Worm (Caenorhabditis elegans): ENCODE data around the gene Y59A8B.12.

Gene Y59A8B.12

DNA sequence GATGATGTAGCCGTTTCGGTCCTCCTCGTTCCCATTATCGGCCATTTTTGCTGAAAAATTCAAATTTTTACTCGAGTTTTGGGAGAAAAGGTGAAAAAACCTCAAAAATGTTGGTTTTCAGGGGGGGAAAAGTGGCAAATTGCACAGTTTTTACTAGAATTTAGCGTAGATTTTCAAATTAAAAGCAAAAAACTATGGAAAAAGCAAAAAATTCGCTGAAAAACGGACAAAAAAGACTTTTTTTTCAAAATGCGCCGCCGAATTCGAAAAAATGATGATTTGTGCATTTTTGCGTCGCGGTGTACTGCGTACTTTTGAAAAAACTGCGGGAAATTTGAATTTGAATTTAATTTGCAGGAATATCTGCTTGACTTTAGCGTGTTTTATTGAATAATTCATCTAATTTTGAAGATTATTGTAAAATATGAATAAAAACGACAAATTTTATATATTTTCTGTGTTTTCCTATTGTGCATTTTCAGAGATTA lies at the start of gene Y59A8B.12:
Y59A8B.12 (minus strand) TSS at position 51 of the 488 bp plus-strand sequence.
- TF ChIP-seq hmg-4 (GFP tag; optimal IDR thresholded peaks at IDR 0.05) = no peak
- TF ChIP-seq tra-4 (tag; optimal IDR thresholded peaks at IDR 0.05) = no peak
- TF ChIP-seq ets-7 (tag; optimal IDR thresholded peaks at IDR 0.05) = no peak
- no peak for TF ChIP-seq hmbx-1 (tag; optimal IDR thresholded peaks at IDR 0.05)
- no peak for TF ChIP-seq flt-1 (GFP tag; IDR thresholded peaks at IDR 0.05)
- no peak for TF ChIP-seq ceh-36 (tag; optimal IDR thresholded peaks at IDR 0.05)
- no peak for TF ChIP-seq sea-1 (GFP tag; conservative IDR thresholded peaks at IDR 0.05)
- TF ChIP-seq F13C5.2 (tag; optimal IDR thresholded peaks at IDR 0.05) = no peak
- TF ChIP-seq tbx-37 (GFP tag; conservative IDR thresholded peaks at IDR 0.05) = no peak
- TF ChIP-seq B0310.2 (tag; optimal IDR thresholded peaks at IDR 0.05) = no peak
- no peak for TF ChIP-seq hnd-1 (tag; optimal IDR thresholded peaks at IDR 0.05)
- TF ChIP-seq ama-1 (optimal IDR thresholded peaks at IDR 0.05) = no peak
- no peak for TF ChIP-seq ceh-13 (GFP tag; optimal IDR thresholded peaks at IDR 0.05)
- no peak for TF ChIP-seq tbx-11 (GFP tag; IDR thresholded peaks at IDR 0.05)

DNA sequence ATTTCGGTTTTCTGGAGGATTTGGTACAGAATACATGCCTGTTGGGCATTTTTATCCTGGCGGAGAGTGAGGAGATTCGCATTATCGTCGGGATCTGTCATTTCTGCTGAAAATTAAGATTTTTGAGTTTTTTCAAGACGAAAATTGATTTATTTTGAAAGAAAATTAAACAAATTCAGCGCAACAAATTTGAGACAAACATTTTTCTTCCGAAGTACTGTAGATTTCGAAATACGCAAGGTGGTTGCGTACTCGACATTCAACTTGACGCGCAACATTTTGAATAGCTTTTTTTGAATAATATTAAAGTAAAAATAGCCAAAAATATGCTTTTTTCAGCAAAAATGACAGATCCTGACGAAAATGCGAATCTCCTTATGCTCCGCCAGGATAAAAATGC lies 48.4 kb upstream of the Y59A8B.12 start, which contains the start of gene Y37H2A.7:
Y37H2A.7 (minus strand) TSS at position 101 of the 400 bp plus-strand sequence.
- no peak for TF ChIP-seq tbx-37 (GFP tag; conservative IDR thresholded peaks at IDR 0.05)
- no peak for TF ChIP-seq flt-1 (GFP tag; IDR thresholded peaks at IDR 0.05)
- TF ChIP-seq scrt-1 (GFP tag; IDR thresholded peaks at IDR 0.05) = no peak
- no peak for TF ChIP-seq ceh-36 (tag; optimal IDR thresholded peaks at IDR 0.05)
- TF ChIP-seq tra-4 (tag; optimal IDR thresholded peaks at IDR 0.05) = no peak

DNA sequence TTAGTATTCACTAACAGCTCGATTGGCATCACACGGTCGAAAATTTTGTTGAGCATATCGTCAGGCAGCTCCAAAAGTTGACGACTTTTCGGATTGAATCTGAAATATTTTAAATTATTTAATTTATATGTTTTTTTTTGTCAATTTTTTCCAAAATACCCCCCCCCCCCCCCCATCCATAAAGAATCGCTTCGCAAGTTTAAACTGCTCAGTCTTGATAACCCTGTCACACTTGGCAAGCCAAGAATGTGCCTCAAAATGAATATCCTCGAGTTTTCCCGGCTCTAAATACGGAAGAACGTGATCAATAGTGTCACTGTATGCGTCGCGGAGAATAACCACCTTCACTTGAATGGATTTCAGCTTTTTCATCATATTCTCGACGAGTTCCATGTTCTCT lies 47.2 kb upstream of the Y59A8B.12 start, which contains the start of gene Y37H2A.18:
Y37H2A.18 (minus strand) TSS at position 101 of the 400 bp plus-strand sequence.
- TF ChIP-seq sea-1 (GFP tag; conservative IDR thresholded peaks at IDR 0.05) (no peak), tbx-11 (GFP tag; IDR thresholded peaks at IDR 0.05) (no peak), pes-1 (GFP tag; IDR thresholded peaks at IDR 0.05) (no peak), hmg-4 (GFP tag; optimal IDR thresholded peaks at IDR 0.05) (no peak), ama-1 (optimal IDR thresholded peaks at IDR 0.05) (no peak), tra-4 (tag; optimal IDR thresholded peaks at IDR 0.05) (no peak), scrt-1 (GFP tag; IDR thresholded peaks at IDR 0.05) (no peak), B0310.2 (tag; optimal IDR thresholded peaks at IDR 0.05) (no peak), flt-1 (GFP tag; IDR thresholded peaks at IDR 0.05) (no peak), aly-1 (tag; optimal IDR thresholded peaks at IDR 0.05) (no peak), F13C5.2 (tag; optimal IDR thresholded peaks at IDR 0.05) (no peak), ceh-36 (tag; optimal IDR thresholded peaks at IDR 0.05) (no peak), ceh-13 (GFP tag; optimal IDR thresholded peaks at IDR 0.05) (no peak), tbx-37 (GFP tag; conservative IDR thresholded peaks at IDR 0.05) (no peak), hnd-1 (tag; optimal IDR thresholded peaks at IDR 0.05) (no peak), hmbx-1 (tag; optimal IDR thresholded peaks at IDR 0.05) (no peak), ets-7 (tag; optimal IDR thresholded peaks at IDR 0.05) (no peak)

DNA sequence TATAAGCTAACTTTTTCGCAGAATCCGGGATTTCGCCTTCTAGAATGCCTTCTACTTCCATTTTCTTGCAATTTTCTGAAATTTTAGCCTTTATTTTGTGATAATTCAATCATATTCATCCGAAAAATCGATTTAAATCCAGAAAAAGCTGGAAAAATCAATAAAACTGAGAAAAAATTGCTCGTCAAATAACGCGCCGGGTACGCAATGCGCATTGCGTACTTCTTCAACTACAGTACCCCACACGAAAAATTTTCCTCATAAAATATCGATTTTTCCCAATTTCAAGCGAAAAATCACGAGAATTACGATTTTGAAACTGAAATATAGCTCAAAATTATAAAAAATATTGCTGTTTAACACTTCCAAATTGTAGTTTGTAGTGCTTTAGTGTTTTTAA lies 45.0 kb upstream of the Y59A8B.12 start, which contains the start of gene Y37H2A.12:
Y37H2A.12 (minus strand) TSS at position 81 of the 400 bp plus-strand sequence.
- no peak for TF ChIP-seq ama-1 (optimal IDR thresholded peaks at IDR 0.05)
- no peak for TF ChIP-seq ets-7 (tag; optimal IDR thresholded peaks at IDR 0.05)
- TF ChIP-seq F13C5.2 (tag; optimal IDR thresholded peaks at IDR 0.05) = no peak
- no peak for TF ChIP-seq sea-1 (GFP tag; conservative IDR thresholded peaks at IDR 0.05)
- TF ChIP-seq scrt-1 (GFP tag; IDR thresholded peaks at IDR 0.05) = no peak
- no peak for TF ChIP-seq pes-1 (GFP tag; IDR thresholded peaks at IDR 0.05)
- no peak for TF ChIP-seq tbx-11 (GFP tag; IDR thresholded peaks at IDR 0.05)
- no peak for TF ChIP-seq hmg-4 (GFP tag; optimal IDR thresholded peaks at IDR 0.05)
- TF ChIP-seq tra-4 (tag; optimal IDR thresholded peaks at IDR 0.05) = no peak
- no peak for TF ChIP-seq flt-1 (GFP tag; IDR thresholded peaks at IDR 0.05)
- no peak for TF ChIP-seq tbx-37 (GFP tag; conservative IDR thresholded peaks at IDR 0.05)
- no peak for TF ChIP-seq hmbx-1 (tag; optimal IDR thresholded peaks at IDR 0.05)
- no peak for TF ChIP-seq B0310.2 (tag; optimal IDR thresholded peaks at IDR 0.05)

DNA sequence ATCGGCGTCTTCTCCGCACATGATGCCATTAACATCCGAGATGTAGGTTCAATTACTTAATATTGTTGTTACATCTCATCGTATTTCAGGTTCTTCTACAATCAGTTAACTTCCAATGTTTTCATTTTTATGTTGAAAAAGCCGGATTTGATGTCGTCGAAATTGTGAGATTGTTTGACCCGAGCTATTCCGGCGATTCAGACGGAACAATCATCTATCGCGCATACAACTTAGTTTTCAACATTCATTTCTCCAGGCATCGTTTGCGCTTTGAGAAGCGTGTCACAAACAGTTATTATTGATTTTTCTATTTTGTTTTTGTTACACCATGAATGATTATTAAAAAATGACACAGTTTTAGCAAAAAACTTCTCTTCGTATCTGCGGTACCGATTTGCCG lies 42.5 kb upstream of the Y59A8B.12 start:
- no peak for TF ChIP-seq ets-7 (tag; optimal IDR thresholded peaks at IDR 0.05)
- no peak for TF ChIP-seq flt-1 (GFP tag; IDR thresholded peaks at IDR 0.05)
- no peak for TF ChIP-seq aly-1 (tag; optimal IDR thresholded peaks at IDR 0.05)

DNA sequence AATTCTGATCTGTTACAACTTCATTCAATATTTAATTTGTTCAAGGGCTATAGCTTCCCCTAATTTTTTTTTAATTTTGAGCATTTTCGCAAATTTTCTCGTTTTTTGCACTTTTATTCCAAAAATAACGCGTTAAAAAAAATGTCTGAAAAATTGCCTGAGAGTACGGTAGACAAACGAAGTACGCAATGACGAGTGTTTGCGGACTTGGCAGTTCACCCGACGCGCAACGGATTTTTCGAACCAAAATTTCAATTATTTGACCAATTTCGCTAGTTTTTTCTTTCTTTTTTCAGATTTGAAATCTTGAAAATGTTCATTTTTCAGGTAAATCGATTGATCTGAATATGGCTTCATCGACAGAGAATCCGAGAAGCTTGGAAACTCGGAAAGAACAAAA lies 41.2 kb upstream of the Y59A8B.12 start, which contains the start of gene fbxa-211:
fbxa-211 (plus strand) TSS at position 328 of the 400 bp plus-strand sequence.
- TF ChIP-seq tra-4 (tag; optimal IDR thresholded peaks at IDR 0.05) = no peak
- no peak for TF ChIP-seq scrt-1 (GFP tag; IDR thresholded peaks at IDR 0.05)
- no peak for TF ChIP-seq hmbx-1 (tag; optimal IDR thresholded peaks at IDR 0.05)
- no peak for TF ChIP-seq hmg-4 (GFP tag; optimal IDR thresholded peaks at IDR 0.05)
- TF ChIP-seq flt-1 (GFP tag; IDR thresholded peaks at IDR 0.05) = no peak
- no peak for TF ChIP-seq tbx-11 (GFP tag; IDR thresholded peaks at IDR 0.05)
- no peak for TF ChIP-seq F13C5.2 (tag; optimal IDR thresholded peaks at IDR 0.05)
- no peak for TF ChIP-seq hnd-1 (tag; optimal IDR thresholded peaks at IDR 0.05)
- TF ChIP-seq ama-1 (optimal IDR thresholded peaks at IDR 0.05) = no peak
- no peak for TF ChIP-seq ceh-13 (GFP tag; optimal IDR thresholded peaks at IDR 0.05)
- TF ChIP-seq sea-1 (GFP tag; conservative IDR thresholded peaks at IDR 0.05) = no peak
- TF ChIP-seq B0310.2 (tag; optimal IDR thresholded peaks at IDR 0.05) = no peak
- TF ChIP-seq ets-7 (tag; optimal IDR thresholded peaks at IDR 0.05) = no peak
- TF ChIP-seq ceh-36 (tag; optimal IDR thresholded peaks at IDR 0.05) = no peak
- TF ChIP-seq aly-1 (tag; optimal IDR thresholded peaks at IDR 0.05) = no peak
- no peak for TF ChIP-seq tbx-37 (GFP tag; conservative IDR thresholded peaks at IDR 0.05)
- no peak for TF ChIP-seq pes-1 (GFP tag; IDR thresholded peaks at IDR 0.05)

DNA sequence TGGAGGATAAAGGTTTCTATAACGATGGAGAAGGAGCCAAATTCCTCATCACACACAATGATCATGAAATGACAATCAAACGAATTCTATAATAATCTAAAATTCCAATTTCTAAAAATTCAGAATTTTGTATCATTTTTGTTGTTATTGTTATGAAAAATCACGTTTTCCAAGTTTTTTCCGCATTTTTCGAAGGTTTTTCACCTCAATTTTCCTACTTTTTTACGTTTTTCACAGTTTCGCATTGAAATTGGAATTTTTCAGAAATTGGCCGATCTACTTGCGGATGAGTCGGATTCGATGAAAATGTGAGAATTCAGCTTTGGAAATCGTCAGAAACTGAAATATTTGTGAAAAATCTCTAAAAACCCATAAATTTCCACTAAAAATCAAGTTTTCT lies 39.1 kb upstream of the Y59A8B.12 start, which contains the start of gene fbxa-210:
fbxa-210 (plus strand) TSS at position 301 of the 400 bp plus-strand sequence.
- TF ChIP-seq B0310.2 (tag; optimal IDR thresholded peaks at IDR 0.05) (no peak), F13C5.2 (tag; optimal IDR thresholded peaks at IDR 0.05) (no peak), tbx-11 (GFP tag; IDR thresholded peaks at IDR 0.05) (no peak), ceh-13 (GFP tag; optimal IDR thresholded peaks at IDR 0.05) (no peak), aly-1 (tag; optimal IDR thresholded peaks at IDR 0.05) (no peak), tra-4 (tag; optimal IDR thresholded peaks at IDR 0.05) (no peak), hnd-1 (tag; optimal IDR thresholded peaks at IDR 0.05) (no peak), tbx-37 (GFP tag; conservative IDR thresholded peaks at IDR 0.05) (no peak), sea-1 (GFP tag; conservative IDR thresholded peaks at IDR 0.05) (no peak), pes-1 (GFP tag; IDR thresholded peaks at IDR 0.05) (no peak), flt-1 (GFP tag; IDR thresholded peaks at IDR 0.05) (no peak), ets-7 (tag; optimal IDR thresholded peaks at IDR 0.05) (no peak), hmg-4 (GFP tag; optimal IDR thresholded peaks at IDR 0.05) (no peak), hmbx-1 (tag; optimal IDR thresholded peaks at IDR 0.05) (no peak), ama-1 (optimal IDR thresholded peaks at IDR 0.05) (no peak)
